Worm (Caenorhabditis elegans): Measurements from ENCODE around the gene sec-10.
A peak's percentile ranks its signal among the peaks of the same experiment; 100 is the strongest.

sec-10 gene

DNA sequence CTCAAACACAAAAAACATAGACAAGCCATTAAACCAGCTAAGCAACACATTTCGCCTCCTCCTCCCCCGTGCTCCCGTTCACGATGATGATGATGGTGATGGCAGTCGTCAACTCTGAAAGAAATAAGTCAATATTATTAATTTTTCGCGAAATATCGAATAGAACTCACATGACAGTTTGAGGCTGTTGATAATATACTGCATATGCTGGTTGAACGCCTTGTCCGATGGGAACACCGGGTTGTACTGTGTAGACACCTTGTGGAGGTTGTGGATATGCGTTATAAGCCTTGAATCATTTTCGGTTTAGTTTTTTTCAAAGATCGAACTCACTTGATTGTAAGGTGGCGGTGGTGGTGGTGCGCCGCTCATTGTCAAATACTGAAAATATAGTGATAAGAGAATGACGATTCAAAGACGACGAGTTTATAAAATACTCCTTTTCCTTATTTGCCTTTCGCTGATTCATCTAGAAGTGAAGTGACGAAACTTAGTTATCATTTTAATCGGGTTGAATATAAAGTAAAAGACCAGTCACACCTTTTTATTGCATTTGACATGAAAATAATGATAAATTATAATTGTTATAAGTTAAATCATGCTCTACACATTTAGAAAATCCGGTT lies 9.6 kb upstream of the sec-10 start, which contains the start of gene C33H5.13:
C33H5.13 (minus strand) TSS at position 443 of the 626 bp plus-strand sequence.
- TF ChIP-seq ceh-32 (tag; optimal IDR thresholded peaks at IDR 0.05; ENCODE audit: poor library complexity) (no peak), skn-1 (tag; optimal IDR thresholded peaks at IDR 0.05) (no peak), nhr-77 (tag; optimal IDR thresholded peaks at IDR 0.05) (peak; percentile 43), daf-16 (GFP tag; optimal IDR thresholded peaks at IDR 0.05) (no peak), daf-16 (tag; optimal IDR thresholded peaks at IDR 0.05) (peak; percentile 44), nhr-11 (tag; optimal IDR thresholded peaks at IDR 0.05) (no peak), lir-3 (tag; optimal IDR thresholded peaks at IDR 0.05) (no peak), nhr-28 (tag; optimal IDR thresholded peaks at IDR 0.05) (peak; percentile 49), dve-1 (tag; optimal IDR thresholded peaks at IDR 0.05; ENCODE audit: insufficient read depth) (peak; percentile 50), lsy-2 (tag; optimal IDR thresholded peaks at IDR 0.05) (peak in 1 of 2 experiments; percentile 18), T20F7.1 (GFP tag; optimal IDR thresholded peaks at IDR 0.05) (peak; percentile 18), pqm-1 (tag; optimal IDR thresholded peaks at IDR 0.05) (peak; percentile 90), aha-1 (tag) (peak; percentile 71), snpc-1.2 (GFP tag; IDR thresholded peaks at IDR 0.05) (no peak), ces-1 (GFP tag; optimal IDR thresholded peaks at IDR 0.05) (no peak), F37D6.2 (tag; optimal IDR thresholded peaks at IDR 0.05) (no peak), ztf-7 (tag; optimal IDR thresholded peaks at IDR 0.05) (no peak), hlh-11 (tag; optimal IDR thresholded peaks at IDR 0.05) (peak; percentile 61), sdz-12 (GFP tag; optimal IDR thresholded peaks at IDR 0.05) (no peak), ama-1 (optimal IDR thresholded peaks at IDR 0.05) (no peak), dmd-6 (GFP tag; IDR thresholded peaks at IDR 0.05) (peak; percentile 8; the same call in 1 of the 2 replicates), attf-4 (tag; optimal IDR thresholded peaks at IDR 0.05) (no peak)

DNA sequence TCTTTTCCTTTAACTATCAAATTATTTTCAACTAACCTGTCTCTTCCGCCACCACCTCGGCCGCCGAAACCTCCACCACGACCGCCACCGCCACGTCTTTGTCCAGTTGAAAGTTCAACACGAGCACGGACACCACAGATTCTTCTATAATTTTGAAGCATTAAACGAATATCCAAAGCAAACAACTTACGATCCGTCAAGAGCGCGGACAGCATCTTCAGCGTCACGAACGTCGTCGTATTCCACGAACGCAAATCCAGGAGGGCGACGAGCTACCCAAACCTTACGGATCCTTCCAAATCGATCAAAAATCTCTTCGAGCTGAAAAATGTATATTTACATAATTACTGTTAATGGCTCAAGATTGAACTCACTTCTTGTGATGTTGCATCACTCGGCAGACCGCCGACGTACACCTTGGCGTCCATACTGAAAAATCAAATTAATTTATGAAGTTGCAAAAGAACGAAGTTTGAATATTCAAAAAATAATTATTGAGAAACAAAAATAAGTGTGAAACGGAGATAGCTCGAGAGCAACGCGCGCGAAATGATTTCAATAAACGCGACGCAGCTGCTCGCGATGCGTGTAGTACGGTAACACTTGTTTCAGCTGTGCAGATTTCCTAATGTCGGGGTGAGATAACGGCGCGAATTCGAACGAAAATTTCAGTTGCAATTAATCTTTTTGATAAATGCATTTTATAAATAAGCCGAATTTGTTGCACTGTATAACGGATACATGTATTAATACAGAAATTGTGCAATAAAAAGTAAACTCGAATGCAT lies 8.7 kb upstream of the sec-10 start, which contains the start of gene rsp-6:
rsp-6 (minus strand) TSS at position 429 of the 788 bp plus-strand sequence.
- TF ChIP-seq ZK546.5 (tag; optimal IDR thresholded peaks at IDR 0.05) (no peak), Y48G9A.11 (GFP tag; IDR thresholded peaks at IDR 0.05) (peak; percentile 18; the same call in 1 of the 2 replicates), gei-8 (GFP tag; optimal IDR thresholded peaks at IDR 0.05) (no peak), rbr-2 (tag; optimal IDR thresholded peaks at IDR 0.05) (peak; percentile 85), daf-8 (GFP tag; IDR thresholded peaks at IDR 0.05) (no peak), zip-11 (GFP tag; IDR thresholded peaks at IDR 0.05) (0 out of 2 replicates have a peak, but pooled peaks have one; percentile 11), tra-1 (GFP tag; IDR thresholded peaks at IDR 0.05) (no peak), nhr-28 (tag; optimal IDR thresholded peaks at IDR 0.05) (peak; percentile 60), Y75B8A.6 (GFP tag; IDR thresholded peaks at IDR 0.05) (no peak), fos-1 (tag; optimal IDR thresholded peaks at IDR 0.05) (no peak), mdl-1 (tag; optimal IDR thresholded peaks at IDR 0.05) (peak in 1 of 2 experiments; percentile 59), zfp-2 (tag; optimal IDR thresholded peaks at IDR 0.05) (peak; percentile 16), unc-39 (tag; optimal IDR thresholded peaks at IDR 0.05) (no peak), unc-62 (GFP tag; optimal IDR thresholded peaks at IDR 0.05 in 1 of 2) (peak in 1 of 2 experiments; percentile 17), unc-62 (tag; optimal IDR thresholded peaks at IDR 0.05) (no peak), madf-5 (GFP tag; IDR thresholded peaks at IDR 0.05) (no peak), ZK337.2 (GFP tag; IDR thresholded peaks at IDR 0.05) (no peak), vab-7 (GFP tag; IDR thresholded peaks at IDR 0.05) (peak; percentile 58; the same call in 1 of the 2 replicates), ctbp-1 (GFP tag; IDR thresholded peaks at IDR 0.05) (peak; percentile 41; the same call in 1 of the 2 replicates), nhr-102 (tag; optimal IDR thresholded peaks at IDR 0.05) (peak; percentile 61), ces-1 (GFP tag; optimal IDR thresholded peaks at IDR 0.05) (no peak), pqm-1 (tag; optimal IDR thresholded peaks at IDR 0.05) (peak; percentile 12), nhr-76 (tag; optimal IDR thresholded peaks at IDR 0.05) (no peak), nhr-48 (tag; optimal IDR thresholded peaks at IDR 0.05) (peak; percentile 16), egl-43 (GFP tag; IDR thresholded peaks at IDR 0.05) (no peak), spr-3 (GFP tag; optimal IDR thresholded peaks at IDR 0.05) (no peak), snpc-4 (tag; optimal IDR thresholded peaks at IDR 0.05) (no peak), duxl-1 (tag; optimal IDR thresholded peaks at IDR 0.05; ENCODE audit: poor library complexity) (peak; percentile 44), spr-1 (tag; optimal IDR thresholded peaks at IDR 0.05) (no peak), php-3 (GFP tag; IDR thresholded peaks at IDR 0.05) (no peak), ztf-7 (tag; optimal IDR thresholded peaks at IDR 0.05) (no peak)
